Fruit fly (Drosophila melanogaster) whole organism, adult: ENCODE measurements around the gene corolla.

Experiments
- CG11617 ChIP-seq: fragments of 200-800 bp; sonication (Bioruptor generic); optimal IDR thresholded peaks from 2 replicates; lab custom pipeline; 2017; ENCODE audit warnings: mild to moderate bottlenecking, missing biosample characterization, missing genetic modification reagents, missing genetic modification characterization
- CG12768 ChIP-seq: fragments of 200-800 bp; sonication (Bioruptor generic); optimal IDR thresholded peaks from 2 replicates; lab custom pipeline; 2017; ENCODE audit warnings: missing biosample characterization, missing genetic modification characterization, mild to moderate bottlenecking, moderate library complexity, missing genetic modification reagents
- CG14711 ChIP-seq: fragments of 200-800 bp; sonication (Bioruptor generic); optimal IDR thresholded peaks from 2 replicates; lab custom pipeline; 2018; ENCODE audit warnings: missing biosample characterization, mild to moderate bottlenecking, missing genetic modification characterization, moderate library complexity
- CG1620 ChIP-seq: fragments of 200-800 bp; sonication (Bioruptor generic); optimal IDR thresholded peaks from 2 replicates; lab custom pipeline; 2016; ENCODE audit warnings: missing biosample characterization, missing genetic modification characterization
- CG33017 ChIP-seq: fragments of 200-800 bp; sonication (Bioruptor generic); optimal IDR thresholded peaks from 2 replicates; lab custom pipeline; 2018; ENCODE audit warnings: missing biosample characterization, mild to moderate bottlenecking, missing genetic modification characterization, moderate library complexity
- CG5204 ChIP-seq: fragments of 200-800 bp; sonication (Bioruptor generic); optimal IDR thresholded peaks from 2 replicates; lab custom pipeline; 2016; ENCODE audit warnings: missing biosample characterization, missing genetic modification characterization
- CG7045 ChIP-seq: fragments of 200-800 bp; sonication (Bioruptor generic); optimal IDR thresholded peaks from 2 replicates; lab custom pipeline; 2017; ENCODE audit warnings: missing biosample characterization, mild to moderate bottlenecking, missing genetic modification characterization
- CG7101 ChIP-seq: fragments of 200-800 bp; sonication (Bioruptor generic); optimal IDR thresholded peaks from 2 replicates; lab custom pipeline; 2018; ENCODE audit warnings: missing biosample characterization, mild to moderate bottlenecking, missing genetic modification characterization, moderate library complexity
- Clk ChIP-seq: fragments of 200-800 bp; sonication (Bioruptor generic); optimal IDR thresholded peaks from 2 replicates; lab custom pipeline; 2017; ENCODE audit warnings: missing biosample characterization, missing genetic modification characterization
- Crg-1 ChIP-seq: fragments of 200-800 bp; sonication (Bioruptor generic); optimal IDR thresholded peaks from 2 replicates; lab custom pipeline; 2016; ENCODE audit warnings: missing biosample characterization, missing genetic modification characterization
- Hr96 ChIP-seq: fragments of 200-800 bp; sonication (Bioruptor generic); optimal IDR thresholded peaks from 2 replicates; lab custom pipeline; 2016; ENCODE audit warnings: missing biosample characterization, missing genetic modification characterization
- Mnt ChIP-seq: fragments of 200-800 bp; sonication (Bioruptor generic); optimal IDR thresholded peaks from 2 replicates; lab custom pipeline; 2016; ENCODE audit warnings: missing biosample characterization, mild to moderate bottlenecking, missing genetic modification characterization
- bab1 ChIP-seq: fragments of 200-800 bp; sonication (Bioruptor generic); optimal IDR thresholded peaks from 3 replicates; lab custom pipeline; 2019; ENCODE audit warnings: missing biosample characterization, mild to moderate bottlenecking, missing genetic modification characterization, moderate library complexity
- cic ChIP-seq: fragments of 200-800 bp; sonication (Bioruptor generic); optimal IDR thresholded peaks from 2 replicates; lab custom pipeline; 2017; ENCODE audit warnings: missing biosample characterization, mild to moderate bottlenecking, missing genetic modification characterization, moderate library complexity
- cnc ChIP-seq, 2 experiments: fragments of >200 bp; optimal IDR thresholded peaks; 2 replicates each; lab custom pipeline; 2017
- kay ChIP-seq: fragments of 200-800 bp; sonication (Bioruptor generic); peaks from one replicate; lab custom pipeline; 2016; ENCODE audit warnings: missing biosample characterization, missing genetic modification characterization, borderline replicate concordance
- ovo ChIP-seq: fragments of 200-800 bp; sonication (Bioruptor generic); optimal IDR thresholded peaks from 2 replicates; lab custom pipeline; 2016; ENCODE audit warnings: missing biosample characterization, missing genetic modification characterization
- pad ChIP-seq: fragments of 200-800 bp; sonication (Bioruptor generic); optimal IDR thresholded peaks from 3 replicates; lab custom pipeline; 2017; ENCODE audit warnings: missing biosample characterization, missing genetic modification characterization, mild to moderate bottlenecking, moderate library complexity, missing genetic modification reagents
- tj ChIP-seq: fragments of 200-800 bp; sonication (Bioruptor generic); optimal IDR thresholded peaks from 3 replicates; lab custom pipeline; 2017; ENCODE audit warnings: missing biosample characterization, mild to moderate bottlenecking, missing genetic modification characterization, moderate library complexity
- toe ChIP-seq: fragments of 200-800 bp; sonication (Bioruptor generic); optimal IDR thresholded peaks from 2 replicates; lab custom pipeline; 2016; ENCODE audit warnings: missing biosample characterization, missing genetic modification characterization

The corolla gene

dm6 chrX:17640837-17641236, 9.0 kb upstream of the corolla start:
- TF ChIP-seq CG14711 (no peak), pad (no peak), CG33017 (no peak), bab1 (GFP tag; lab: Kevin White, UChicago) (no peak), Mnt (GFP tag; lab: Kevin White, UChicago) (no peak), Clk (GFP tag; lab: Kevin White, UChicago) (no peak), ovo (GFP tag; lab: Kevin White, UChicago) (no peak), CG1620 (GFP tag; lab: Kevin White, UChicago) (no peak), toe (GFP tag; lab: Kevin White, UChicago) (no peak), Hr96 (GFP tag; lab: Kevin White, UChicago) (no peak), cic (no peak), CG7045 (GFP tag; lab: Kevin White, UChicago) (no peak), Crg-1 (no peak), kay (GFP tag; lab: Kevin White, UChicago) (no peak)

- TF ChIP-seq CG14711: peak; percentile 57
- TF ChIP-seq Mnt (GFP tag; lab: Kevin White, UChicago): peak; percentile 93
- TF ChIP-seq CG5204 (GFP tag; lab: Kevin White, UChicago): no peak
- TF ChIP-seq CG33017: peak; percentile 45
- TF ChIP-seq Clk (GFP tag; lab: Kevin White, UChicago): no peak
- no peak for TF ChIP-seq Crg-1
- TF ChIP-seq CG7101 (tag; lab: Kevin White, UChicago): peak; percentile 39
- TF ChIP-seq bab1 (GFP tag; lab: Kevin White, UChicago): peak; percentile 62
- peak; percentile 6 for TF ChIP-seq CG11617 (GFP tag; lab: Kevin White, UChicago)
- peak; percentile 23 for TF ChIP-seq tj (GFP tag; lab: Kevin White, UChicago)
Measured at dm6 chrX:17636001-17636400, 4.2 kb upstream of the corolla start, which contains the start of the genes CG8289 and CG5800. CG8289 (minus strand) TSS chrX:17636044. CG5800 (plus strand) TSS chrX:17636281.

- TF ChIP-seq bab1 (GFP tag; lab: Kevin White, UChicago) (peak; percentile 9), CG7045 (GFP tag; lab: Kevin White, UChicago) (no peak), Mnt (GFP tag; lab: Kevin White, UChicago) (peak; percentile 10)
Measured at dm6 chrX:17629317-17629716, 2.5 kb downstream of the corolla start, which contains the start of gene CG8326. CG8326 (minus strand) TSS chrX:17629492.

DNA sequence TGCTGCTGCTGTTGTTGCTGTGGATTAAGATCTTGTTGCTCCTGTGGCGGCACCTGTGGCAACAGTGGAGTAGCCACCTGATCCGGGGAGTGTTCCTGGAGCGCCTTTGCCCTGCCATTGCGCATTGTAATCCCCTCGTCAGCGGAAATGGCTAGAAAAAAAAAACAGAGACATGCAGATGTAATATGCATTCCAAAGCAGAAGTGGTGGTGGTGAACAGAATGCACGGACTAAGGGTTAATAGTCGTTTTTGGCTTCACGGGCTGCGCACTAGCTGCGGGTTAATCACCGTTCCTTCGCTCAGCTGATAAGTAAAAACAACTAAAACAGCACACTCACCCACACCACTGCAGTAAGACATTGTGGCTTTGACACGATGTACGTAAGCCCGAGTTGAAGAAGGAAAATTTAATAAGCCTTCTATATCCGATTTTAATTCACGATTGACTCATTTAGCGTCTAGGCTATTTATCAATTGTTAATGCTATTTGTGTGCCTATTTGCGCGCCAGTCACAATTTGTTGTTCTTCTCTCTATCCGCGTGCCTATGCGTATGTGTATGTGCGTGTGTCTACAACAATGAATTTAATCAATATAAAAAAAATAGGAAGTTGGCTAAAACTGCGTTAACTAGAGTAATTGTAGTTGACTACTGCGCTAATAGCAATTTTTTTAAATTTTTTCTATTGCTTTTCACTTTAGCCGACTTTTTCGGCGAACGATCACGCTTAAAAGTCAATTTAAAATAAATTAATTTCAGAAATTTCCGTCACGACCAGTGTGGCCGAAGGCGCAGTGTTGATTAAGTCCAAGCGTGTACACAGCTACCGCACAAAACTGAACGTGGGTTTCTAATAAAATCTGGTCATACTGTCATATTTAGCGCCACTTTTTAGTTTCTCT, 4.5 kb downstream of the corolla start, which contains the start of gene stas:
Gene stas, minus strand, starts transcription at position 806 of the 903 bp plus-strand sequence.
- peak; percentile 31 for TF ChIP-seq Crg-1
- TF ChIP-seq tj (GFP tag; lab: Kevin White, UChicago): peak; percentile 79
- TF ChIP-seq CG33017: peak; percentile 21
- TF ChIP-seq CG7045 (GFP tag; lab: Kevin White, UChicago): no peak
- no peak for TF ChIP-seq pad
- peak; percentile 7 for TF ChIP-seq CG12768
- TF ChIP-seq CG7101 (tag; lab: Kevin White, UChicago): peak; percentile 33
- TF ChIP-seq kay (GFP tag; lab: Kevin White, UChicago): no peak
- no peak for TF ChIP-seq CG11617 (GFP tag; lab: Kevin White, UChicago)
- peak; percentile 67 for TF ChIP-seq bab1 (GFP tag; lab: Kevin White, UChicago)
- TF ChIP-seq Mnt (GFP tag; lab: Kevin White, UChicago): peak; percentile 81
- no peak for TF ChIP-seq cic
- no peak for TF ChIP-seq CG5204 (GFP tag; lab: Kevin White, UChicago)
- TF ChIP-seq CG14711: no peak
- TF ChIP-seq CG1620 (GFP tag; lab: Kevin White, UChicago): peak; percentile 46
- no peak for TF ChIP-seq Hr96 (GFP tag; lab: Kevin White, UChicago)
- TF ChIP-seq cnc (optimal IDR thresholded peaks at IDR 0.05; lab: Kevin White, UChicago): no peak
- TF ChIP-seq Clk (GFP tag; lab: Kevin White, UChicago): no peak
- TF ChIP-seq toe (GFP tag; lab: Kevin White, UChicago): no peak
- peak; percentile 48 for TF ChIP-seq ovo (GFP tag; lab: Kevin White, UChicago)

DNA sequence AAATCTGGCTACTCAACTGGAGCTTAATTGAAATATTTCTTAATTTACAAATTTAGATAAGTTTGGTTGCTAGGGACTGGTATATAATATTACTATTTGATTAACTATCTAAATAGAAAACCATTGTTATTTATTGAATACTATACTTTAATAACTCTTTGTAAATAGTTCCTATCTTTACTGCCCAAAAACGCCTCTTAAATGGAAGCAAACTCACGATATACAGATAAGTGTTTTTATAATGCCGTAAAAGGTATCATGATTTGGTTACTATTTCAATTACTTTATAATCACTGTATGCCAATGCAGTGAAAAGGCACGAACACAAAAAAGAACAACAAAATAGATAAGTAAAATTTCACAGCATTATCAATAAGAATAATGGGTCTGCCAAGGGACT, 6.0 kb downstream of the corolla start:
- TF ChIP-seq cic (peak; percentile 56), kay (GFP tag; lab: Kevin White, UChicago) (peak; percentile 26), CG12768 (no peak), CG5204 (GFP tag; lab: Kevin White, UChicago) (no peak), Crg-1 (no peak), CG1620 (GFP tag; lab: Kevin White, UChicago) (no peak), CG33017 (peak; percentile 66), ovo (GFP tag; lab: Kevin White, UChicago) (no peak), CG14711 (peak; percentile 47), cnc (optimal IDR thresholded peaks at IDR 0.05; lab: Kevin White, UChicago) (no peak), Clk (GFP tag; lab: Kevin White, UChicago) (no peak), bab1 (GFP tag; lab: Kevin White, UChicago) (peak; percentile 33), pad (peak; percentile 6), tj (GFP tag; lab: Kevin White, UChicago) (no peak), Mnt (GFP tag; lab: Kevin White, UChicago) (no peak), toe (GFP tag; lab: Kevin White, UChicago) (no peak), CG7101 (tag; lab: Kevin White, UChicago) (peak; percentile 71), CG7045 (GFP tag; lab: Kevin White, UChicago) (no peak), Hr96 (GFP tag; lab: Kevin White, UChicago) (no peak), CG11617 (GFP tag; lab: Kevin White, UChicago) (peak; percentile 45)
